Fruit fly (Drosophila melanogaster) whole organism, embryonic: ENCODE data around the gene Trm1.

Experiments used
- Atf3 ChIP-seq: fragments of 200-800 bp; sonication (Bioruptor generic); optimal IDR thresholded peaks from 3 replicates; lab custom pipeline; 2016; ENCODE audit warnings: missing biosample characterization, missing genetic modification characterization
- CG10462 ChIP-seq: fragments of 200-800 bp; sonication (Bioruptor generic); optimal IDR thresholded peaks from 2 replicates; lab custom pipeline; 2016; ENCODE audit warnings: missing biosample characterization, missing genetic modification characterization
- CG10543 ChIP-seq: fragments of 200-800 bp; sonication (Bioruptor generic); optimal IDR thresholded peaks from 3 replicates; lab custom pipeline; 2017; ENCODE audit warnings: missing biosample characterization, mild to moderate bottlenecking, missing genetic modification characterization, moderate library complexity
- CG12769 ChIP-seq: fragments of 200-800 bp; sonication (Bioruptor generic); optimal IDR thresholded peaks from 2 replicates; lab custom pipeline; 2019; ENCODE audit warnings: missing biosample characterization, mild to moderate bottlenecking, missing genetic modification characterization, moderate library complexity
- CG13894 ChIP-seq: fragments of 200-800 bp; sonication (Bioruptor generic); optimal IDR thresholded peaks from 3 replicates; lab custom pipeline; 2018; ENCODE audit warnings: missing biosample characterization, mild to moderate bottlenecking, missing genetic modification characterization, moderate library complexity
- CG14441 ChIP-seq: fragments of 200-800 bp; sonication (Bioruptor generic); IDR thresholded peaks from 2 replicates; pipeline ENCODE4 v1.3.6; 2022; ENCODE audit warnings: missing biosample characterization, missing genetic modification characterization
- CG15479 ChIP-seq: fragments of 200-800 bp; sonication (Bioruptor generic); optimal IDR thresholded peaks from 3 replicates; lab custom pipeline; 2019; ENCODE audit warnings: missing biosample characterization, mild to moderate bottlenecking, missing genetic modification characterization, moderate library complexity
- CG16863 ChIP-seq: fragments of 200-800 bp; sonication (Bioruptor generic); optimal IDR thresholded peaks from 3 replicates; lab custom pipeline; 2016; ENCODE audit warnings: missing biosample characterization, missing genetic modification characterization
- CG18599 ChIP-seq: fragments of 200-800 bp; sonication (Bioruptor generic); optimal IDR thresholded peaks from 3 replicates; lab custom pipeline; 2017; ENCODE audit warnings: missing biosample characterization, missing genetic modification characterization, mild to moderate bottlenecking, moderate library complexity, missing genetic modification reagents
- CG18619 ChIP-seq: fragments of 200-800 bp; sonication (Bioruptor generic); optimal IDR thresholded peaks from 3 replicates; lab custom pipeline; 2017; ENCODE audit warnings: missing biosample characterization, mild to moderate bottlenecking, missing genetic modification characterization
- CG2202 ChIP-seq: fragments of 200-800 bp; sonication (Bioruptor generic); optimal IDR thresholded peaks from 2 replicates; lab custom pipeline; 2018; ENCODE audit warnings: missing biosample characterization, mild to moderate bottlenecking, missing genetic modification characterization
- CG2678 ChIP-seq: fragments of 200-800 bp; sonication (Bioruptor generic); optimal IDR thresholded peaks from 3 replicates; lab custom pipeline; 2019; ENCODE audit warnings: missing biosample characterization, mild to moderate bottlenecking, missing genetic modification characterization, moderate library complexity
- CG2712 ChIP-seq: fragments of 200-800 bp; optimal IDR thresholded peaks from 3 replicates; lab custom pipeline; 2019; ENCODE audit warnings: missing biosample characterization, mild to moderate bottlenecking, missing genetic modification characterization, moderate library complexity
- CG2889 ChIP-seq: fragments of 200-800 bp; sonication (Bioruptor generic); IDR thresholded peaks from 3 replicates; pipeline ENCODE4 v1.3.6; 2022; ENCODE audit warnings: missing biosample characterization, missing genetic modification characterization
- CG32532 ChIP-seq: fragments of 200-800 bp; sonication (Bioruptor generic); IDR thresholded peaks from 2 replicates; pipeline ENCODE4 v1.3.6; 2022; ENCODE audit warnings: missing biosample characterization, missing genetic modification characterization
- CG3281 ChIP-seq: fragments of 200-800 bp; sonication (Bioruptor generic); optimal IDR thresholded peaks from 3 replicates; lab custom pipeline; 2017; ENCODE audit warnings: missing biosample characterization, mild to moderate bottlenecking, missing genetic modification characterization
- CG5953 ChIP-seq: fragments of 200-800 bp; sonication (Bioruptor generic); IDR thresholded peaks from 2 replicates; pipeline ENCODE4 v1.3.6; 2022; ENCODE audit warnings: missing biosample characterization, missing genetic modification characterization
- CG6254 ChIP-seq: fragments of 200-800 bp; sonication (Bioruptor generic); optimal IDR thresholded peaks from 3 replicates; lab custom pipeline; 2017; ENCODE audit warnings: mild to moderate bottlenecking, missing biosample characterization, missing genetic modification reagents, missing genetic modification characterization
- CG8290 ChIP-seq, 3 experiments: fragments of 200-800 bp; sonication (Bioruptor generic); optimal IDR thresholded peaks; 2 replicates each; lab custom pipeline; 2016 to 2019; ENCODE audit warnings: missing biosample characterization in 3 of 3, missing genetic modification characterization in 3 of 3, mild to moderate bottlenecking in 2 of 3, moderate library complexity in 1 of 3
- CG9932 ChIP-seq: fragments of 200-800 bp; sonication (Bioruptor generic); IDR thresholded peaks from 2 replicates; pipeline ENCODE4 v1.3.6; 2022; ENCODE audit warnings: missing biosample characterization, missing genetic modification characterization
- D19B ChIP-seq: fragments of 200-800 bp; sonication (Bioruptor generic); optimal IDR thresholded peaks from 2 replicates; lab custom pipeline; 2017; ENCODE audit warnings: missing biosample characterization, mild to moderate bottlenecking, missing genetic modification characterization
- E2f2 ChIP-seq: fragments of 200-800 bp; sonication (Bioruptor generic); IDR thresholded peaks from 2 replicates; pipeline ENCODE4 v1.3.6; 2022; ENCODE audit warnings: missing biosample characterization, missing genetic modification characterization
- GATAe ChIP-seq: fragments of 200-800 bp; sonication (Bioruptor generic); conservative IDR thresholded peaks from 2 replicates; pipeline ENCODE4 v1.3.6; 2022; ENCODE audit warnings: missing biosample characterization, missing genetic modification characterization
- Hr78 ChIP-seq, 2 experiments: fragments of 200-800 bp in 1 of 2; fragments of >200 bp in 1 of 2; sonication (Bioruptor generic) in 1 of 2; optimal IDR thresholded peaks; 2 replicates each; lab custom pipeline; 2017 to 2019; ENCODE audit warnings: missing biosample characterization in 2 of 2, missing genetic modification characterization in 2 of 2, mild to moderate bottlenecking in 1 of 2, moderate library complexity in 1 of 2
- Lhr ChIP-seq: fragments of 200-800 bp; sonication (Bioruptor generic); optimal IDR thresholded peaks from 3 replicates; lab custom pipeline; 2017; ENCODE audit warnings: mild to moderate bottlenecking, missing biosample characterization, missing genetic modification reagents, missing genetic modification characterization
- Med ChIP-seq: fragments of 200-800 bp; sonication (Bioruptor generic); peaks from one replicate; lab custom pipeline; 2016; ENCODE audit warnings: missing biosample characterization, missing genetic modification characterization, mild to moderate bottlenecking, inconsistent platforms, moderate library complexity
- NFAT ChIP-seq: fragments of 200-800 bp; sonication (Bioruptor generic); IDR thresholded peaks from 2 replicates; pipeline ENCODE4 v1.3.6; 2022; ENCODE audit warnings: missing biosample characterization, missing genetic modification characterization
- Poxn ChIP-seq: fragments of 200-800 bp; sonication (Bioruptor generic); IDR thresholded peaks from 2 replicates; pipeline ENCODE4 v1.3.6; 2022; ENCODE audit warnings: missing biosample characterization, missing genetic modification characterization
- Ptx1 ChIP-seq: fragments of 200-800 bp; sonication (Bioruptor generic); IDR thresholded peaks from 2 replicates; pipeline ENCODE4 v1.3.6; 2022; ENCODE audit warnings: missing biosample characterization, missing genetic modification characterization
- Rfx ChIP-seq: fragments of 200-800 bp; sonication (Bioruptor generic); IDR thresholded peaks from 2 replicates; pipeline ENCODE4 v1.3.6; 2022; ENCODE audit warnings: missing biosample characterization, missing genetic modification characterization
- Xrp1 ChIP-seq: fragments of 200-800 bp; sonication (Bioruptor generic); IDR thresholded peaks from 2 replicates; pipeline ENCODE4 v1.3.6; 2022; ENCODE audit warnings: missing biosample characterization, missing genetic modification characterization
- ash1 ChIP-seq: fragments of 200-800 bp; sonication (Bioruptor generic); optimal IDR thresholded peaks from 2 replicates; lab custom pipeline; 2018; ENCODE audit warnings: missing biosample characterization, mild to moderate bottlenecking, missing genetic modification characterization
- crol ChIP-seq: fragments of 200-800 bp; sonication (Bioruptor generic); IDR thresholded peaks from 2 replicates; pipeline ENCODE4 v1.3.6; 2022; ENCODE audit warnings: missing biosample characterization, missing genetic modification characterization
- dpn ChIP-seq, 2 experiments: fragments of 200-800 bp; sonication (Bioruptor generic); optimal IDR thresholded peaks; 3 replicates each; lab custom pipeline; 2016; ENCODE audit warnings: missing biosample characterization in 2 of 2, missing genetic modification characterization in 2 of 2
- dysf ChIP-seq: fragments of 200-800 bp; sonication (Bioruptor generic); IDR thresholded peaks from 3 replicates; pipeline ENCODE4 v1.3.6; 2022; ENCODE audit warnings: missing biosample characterization, missing genetic modification characterization
- ems ChIP-seq: fragments of 200-800 bp; sonication (Bioruptor generic); optimal IDR thresholded peaks from 3 replicates; lab custom pipeline; 2016; ENCODE audit warnings: missing biosample characterization, missing genetic modification characterization
- exex ChIP-seq: fragments of 200-800 bp; sonication (Bioruptor generic); optimal IDR thresholded peaks from 4 replicates; lab custom pipeline; 2018; ENCODE audit warnings: missing biosample characterization, mild to moderate bottlenecking, missing genetic modification characterization, moderate library complexity
- grn ChIP-seq: fragments of 200-800 bp; sonication (Bioruptor generic); optimal IDR thresholded peaks from 3 replicates; lab custom pipeline; 2017; ENCODE audit warnings: missing biosample characterization, missing genetic modification characterization
- mirr ChIP-seq: fragments of 200-800 bp; sonication (Bioruptor generic); optimal IDR thresholded peaks from 3 replicates; lab custom pipeline; 2018; ENCODE audit warnings: missing biosample characterization, mild to moderate bottlenecking, missing genetic modification characterization
- org-1 ChIP-seq: fragments of 200-800 bp; sonication (Bioruptor generic); optimal IDR thresholded peaks from 2 replicates; lab custom pipeline; 2017; ENCODE audit warnings: missing biosample characterization, missing genetic modification characterization
- pan ChIP-seq, 4 experiments: fragments of >200 bp in 3 of 4; fragments of 200-800 bp in 1 of 4; sonication (Bioruptor generic) in 1 of 4; optimal IDR thresholded peaks in 3 of 4; IDR thresholded peaks in 1 of 4; 2 replicates each; pipeline versions ENCODE4 v1.3.6 to Lab custom; 2017 to 2022; ENCODE audit warnings: missing biosample characterization in 2 of 4, missing genetic modification characterization in 2 of 4, mixed read lengths in 1 of 4
- rib ChIP-seq: fragments of 200-800 bp; sonication (Bioruptor generic); IDR thresholded peaks from 2 replicates; pipeline ENCODE4 v1.3.6; 2022; ENCODE audit warnings: missing biosample characterization, missing genetic modification characterization
- sd ChIP-seq: fragments of 200-800 bp; sonication (Bioruptor generic); optimal IDR thresholded peaks from 3 replicates; lab custom pipeline; 2018; ENCODE audit warnings: missing biosample characterization, mild to moderate bottlenecking, missing genetic modification characterization, moderate library complexity
- seq ChIP-seq: fragments of 200-800 bp; sonication (Bioruptor generic); IDR thresholded peaks from 2 replicates; pipeline ENCODE4 v1.3.6; 2022; ENCODE audit warnings: missing biosample characterization, missing genetic modification characterization
- slbo ChIP-seq: fragments of 200-800 bp; sonication (Bioruptor generic); IDR thresholded peaks from 2 replicates; pipeline ENCODE4 v1.3.6; 2022; ENCODE audit warnings: missing biosample characterization, missing genetic modification characterization
- sr ChIP-seq: fragments of 200-800 bp; sonication (Bioruptor generic); IDR thresholded peaks from 3 replicates; pipeline ENCODE4 v1.3.6; 2022; ENCODE audit warnings: missing biosample characterization, missing genetic modification characterization
- ttk ChIP-seq: fragments of 200-800 bp; sonication (Bioruptor generic); IDR thresholded peaks from 2 replicates; pipeline ENCODE4 v2.1.2; 2022; ENCODE audit warnings: missing biosample characterization, missing genetic modification characterization
- tup ChIP-seq: fragments of 200-800 bp; sonication (Bioruptor generic); optimal IDR thresholded peaks from 2 replicates; lab custom pipeline; 2016; ENCODE audit warnings: missing biosample characterization, mild to moderate bottlenecking, missing genetic modification characterization, moderate library complexity
- wek ChIP-seq: fragments of 200-800 bp; sonication (Bioruptor generic); optimal IDR thresholded peaks from 3 replicates; lab custom pipeline; 2018; ENCODE audit warnings: missing biosample characterization, mild to moderate bottlenecking, missing genetic modification characterization, moderate library complexity

Trm1 gene

dm6 chr2L:12464065-12464464 is 36.2 kb downstream of the Trm1 start:
- no peak for TF ChIP-seq CG15479
- no peak for TF ChIP-seq ems (GFP tag; lab: Kevin White, UChicago)
- no peak for TF ChIP-seq CG2202 (tag; lab: Kevin White, UChicago)
- no peak for TF ChIP-seq CG6254 (GFP tag; lab: Kevin White, UChicago)
- TF ChIP-seq rib (GFP tag; lab: Robert Waterston, UW), result peak; percentile 43; the same call in 1 of the 2 replicates
- TF ChIP-seq Poxn (GFP tag; lab: Robert Waterston, UW), result no peak
- TF ChIP-seq Hr78 (GFP tag; optimal IDR thresholded peaks at IDR 0.05; lab: Kevin White, UChicago), result peak in 1 of 2 experiments; percentile 4
- TF ChIP-seq Rfx, result peak; percentile 41; the same call in 1 of the 2 replicates
- TF ChIP-seq crol (GFP tag; lab: Robert Waterston, UW), result peak; percentile 87
- TF ChIP-seq CG3281, result peak; percentile 5
- peak; percentile 55 for TF ChIP-seq mirr (GFP tag; lab: Kevin White, UChicago)
- TF ChIP-seq Ptx1 (GFP tag; lab: Robert Waterston, UW), result no peak
- no peak for TF ChIP-seq CG14441 (GFP tag; lab: Robert Waterston, UW)
- no peak for TF ChIP-seq CG8290 (GFP tag; optimal IDR thresholded peaks at IDR 0.05; lab: Kevin White, UChicago)
- TF ChIP-seq CG8290 (tag; optimal IDR thresholded peaks at IDR 0.05; lab: Kevin White, UChicago), result peak in 1 of 2 experiments; percentile 26
- peak; percentile 55; the same call in 1 of the 3 replicates for TF ChIP-seq CG2889 (GFP tag; lab: Robert Waterston, UW)
- no peak for TF ChIP-seq tup (GFP tag; lab: Kevin White, UChicago)
- no peak for TF ChIP-seq org-1 (GFP tag; lab: Kevin White, UChicago)
- peak; percentile 9; the same call in 1 of the 2 replicates for TF ChIP-seq slbo (GFP tag; lab: Robert Waterston, UW)
- peak; percentile 33 for TF ChIP-seq CG10543
- TF ChIP-seq Lhr, result no peak
- 0 out of 3 replicates have a peak, but pooled peaks have one; percentile 24 for TF ChIP-seq dysf
- TF ChIP-seq GATAe, result peak; percentile 33; the same call in 1 of the 2 replicates
- TF ChIP-seq CG12769 (tag; lab: Kevin White, UChicago), result peak; percentile 40
- no peak for TF ChIP-seq wek
- 0 out of 2 replicates have a peak, but pooled peaks have one; percentile 8 for TF ChIP-seq CG5953 (GFP tag; lab: Robert Waterston, UW)
- TF ChIP-seq seq (GFP tag; lab: Robert Waterston, UW), result 0 out of 2 replicates have a peak, but pooled peaks have one; percentile 22
- TF ChIP-seq exex, result peak; percentile 73
- no peak for TF ChIP-seq sd (tag; lab: Kevin White, UChicago)
- no peak for TF ChIP-seq CG2712 (tag; lab: Kevin White, UChicago)
- peak; percentile 20 for TF ChIP-seq CG13894
- no peak for TF ChIP-seq pan (optimal IDR thresholded peaks at IDR 0.05; lab: Kevin White, UChicago)
- TF ChIP-seq pan (GFP tag; optimal IDR thresholded peaks at IDR 0.05 in 1 of 2, IDR thresholded peaks at IDR 0.05 in 1 of 2), result peak in 1 of 2 experiments; percentile 32
- TF ChIP-seq CG16863 (GFP tag; lab: Kevin White, UChicago), result no peak
- no peak for TF ChIP-seq Xrp1 (GFP tag; lab: Robert Waterston, UW)
- TF ChIP-seq CG2678 (tag; lab: Kevin White, UChicago), result peak; percentile 33
- TF ChIP-seq dpn (GFP tag; optimal IDR thresholded peaks at IDR 0.05; lab: Kevin White, UChicago), result no peak
- no peak for TF ChIP-seq ttk (GFP tag; lab: Robert Waterston, UW)
- TF ChIP-seq Med (GFP tag; lab: Kevin White, UChicago), result peak; percentile 90
- peak; percentile 14 for TF ChIP-seq ash1 (GFP tag; lab: Kevin White, UChicago)
- TF ChIP-seq sr (GFP tag; lab: Robert Waterston, UW), result 0 out of 3 replicates have a peak, but pooled peaks have one; percentile 14
- no peak for TF ChIP-seq Atf3 (GFP tag; lab: Kevin White, UChicago)
- peak; percentile 35 for TF ChIP-seq D19B (GFP tag; lab: Kevin White, UChicago)
- TF ChIP-seq grn (GFP tag; lab: Kevin White, UChicago), result peak; percentile 18
- TF ChIP-seq CG10462 (GFP tag; lab: Kevin White, UChicago), result no peak
- peak; percentile 34; the same call in 1 of the 2 replicates for TF ChIP-seq CG32532 (GFP tag; lab: Robert Waterston, UW)
- peak; percentile 13 for TF ChIP-seq CG18599
- TF ChIP-seq E2f2 (GFP tag; lab: Robert Waterston, UW), result 0 out of 2 replicates have a peak, but pooled peaks have one; percentile 8
- peak; percentile 31; the same call in 1 of the 2 replicates for TF ChIP-seq CG9932 (GFP tag; lab: Robert Waterston, UW)
- TF ChIP-seq CG18619 (GFP tag; lab: Kevin White, UChicago), result peak; percentile 11
- TF ChIP-seq NFAT (GFP tag; lab: Robert Waterston, UW), result peak; percentile 76
